Worm (Caenorhabditis elegans) whole organism, L3 larva: ENCODE data around the gene srw-39.

Experiments used
- ZK546.5 ChIP-seq: sonication (generic microtip); optimal IDR thresholded peaks from 2 replicates; lab custom pipeline; 2017; ENCODE audit warnings: missing biosample characterization, missing genetic modification characterization
- egl-27 ChIP-seq: sonication (generic microtip); optimal IDR thresholded peaks from 4 replicates; lab custom pipeline; 2017; ENCODE audit warnings: missing biosample characterization, missing genetic modification reagents, missing genetic modification characterization
- nhr-77 ChIP-seq: fragments of 150-350 bp; optimal IDR thresholded peaks from 2 replicates; lab custom pipeline; 2014; ENCODE audit warnings: missing biosample characterization, missing genetic modification characterization
- pqm-1 ChIP-seq: fragments of 150-350 bp; optimal IDR thresholded peaks from 2 replicates; lab custom pipeline; 2017; ENCODE audit warnings: missing biosample characterization, missing genetic modification characterization, inconsistent platforms
- skn-1 ChIP-seq: fragments of 150-350 bp; optimal IDR thresholded peaks from 2 replicates; lab custom pipeline; 2014; ENCODE audit warnings: missing biosample characterization, missing genetic modification characterization
- zag-1 ChIP-seq: fragments of 150-350 bp; optimal IDR thresholded peaks from 2 replicates; lab custom pipeline; 2014; ENCODE audit warnings: missing biosample characterization, missing genetic modification characterization
- ztf-11 ChIP-seq: fragments of 150-350 bp; optimal IDR thresholded peaks from 2 replicates; lab custom pipeline; 2014; ENCODE audit warnings: missing biosample characterization, missing genetic modification characterization

ce11 chrV:20158223-20158622 is 13.6 kb downstream of the srw-39 start, which contains the start of gene F19B2.6:
- TF ChIP-seq zag-1 (tag; lab: Kevin White, UChicago) (no peak), pqm-1 (no peak), ZK546.5 (tag; lab: Kevin White, UChicago) (no peak), skn-1 (no peak), ztf-11 (tag; lab: Kevin White, UChicago) (no peak), egl-27 (tag; lab: Kevin White, UChicago) (no peak), nhr-77 (no peak)
